Fruit fly (Drosophila melanogaster) Kc167 (cell line): ENCODE measurements around the gene RhoGEF3.

Experiments used
- h ChIP-seq: fragments of >200 bp; optimal IDR thresholded peaks from 3 replicates; lab custom pipeline; 2018; ENCODE audit warnings: missing external identifiers
- insv ChIP-seq: fragments of >200 bp; optimal IDR thresholded peaks from 3 replicates; lab custom pipeline; 2018; ENCODE audit warnings: missing external identifiers
- psq ChIP-seq: fragments of >200 bp; optimal IDR thresholded peaks from 2 replicates; lab custom pipeline; 2017; ENCODE audit warnings: missing external identifiers

dm6 chr3L:270760-271500, 6.3 kb upstream of the RhoGEF3 start, which contains the start of gene miple2:
- TF ChIP-seq psq (lab: Kevin White, UChicago) (no peak), insv (lab: Kevin White, UChicago) (no peak), h (lab: Kevin White, UChicago) (no peak)
